Worm (Caenorhabditis elegans) whole organism, late embryonic: Measurements from ENCODE around the gene str-135.

Source experiments
- C08G9.2 ChIP-seq: sonication (generic microtip); optimal IDR thresholded peaks from 2 replicates; lab custom pipeline; 2016; ENCODE audit warnings: mild to moderate bottlenecking, missing genetic modification characterization, moderate library complexity, missing compliant biosample characterization
- C38D4.7 ChIP-seq: fragments of 200-800 bp; sonication (Bioruptor generic); optimal IDR thresholded peaks from 2 replicates; lab custom pipeline; 2018; ENCODE audit warnings: mild to moderate bottlenecking, missing genetic modification characterization, moderate library complexity, missing compliant biosample characterization
- K09A11.1 ChIP-seq: sonication (generic microtip); optimal IDR thresholded peaks from 2 replicates; lab custom pipeline; 2017; ENCODE audit warnings: antibody characterized with exemption, mild to moderate bottlenecking, missing genetic modification characterization, missing compliant biosample characterization; ENCODE audit not compliant: insufficient read depth
- T23F11.4 ChIP-seq: fragments of 200-800 bp; sonication (Bioruptor generic); optimal IDR thresholded peaks from 2 replicates; lab custom pipeline; 2018; ENCODE audit warnings: mild to moderate bottlenecking, missing genetic modification characterization, missing compliant biosample characterization
- Y22D7AL.16 ChIP-seq: sonication (generic microtip); optimal IDR thresholded peaks from 2 replicates; lab custom pipeline; 2016; ENCODE audit warnings: missing genetic modification characterization, missing compliant biosample characterization
- ama-1 ChIP-seq: fragments of 150-350 bp; optimal IDR thresholded peaks from 2 replicates; lab custom pipeline; 2014
- ceh-22 ChIP-seq: sonication (generic microtip); optimal IDR thresholded peaks from 2 replicates; lab custom pipeline; 2017; ENCODE audit warnings: missing biosample characterization, missing genetic modification characterization
- ceh-30 ChIP-seq: fragments of 150-350 bp; optimal IDR thresholded peaks from 2 replicates; lab custom pipeline; 2014; ENCODE audit warnings: missing biosample characterization, missing genetic modification characterization
- ceh-31 ChIP-seq: sonication (generic microtip); optimal IDR thresholded peaks from 2 replicates; lab custom pipeline; 2016; ENCODE audit warnings: missing genetic modification characterization, missing compliant biosample characterization
- ceh-34 ChIP-seq: sonication (generic microtip); optimal IDR thresholded peaks from 2 replicates; lab custom pipeline; 2016; ENCODE audit warnings: mild to moderate bottlenecking, missing genetic modification characterization, missing compliant biosample characterization
- ceh-48 ChIP-seq: sonication (generic microtip); optimal IDR thresholded peaks from 2 replicates; lab custom pipeline; 2016; ENCODE audit warnings: missing genetic modification characterization, inconsistent platforms, missing compliant biosample characterization
- ceh-6 ChIP-seq: fragments of 200-800 bp; sonication (Bioruptor generic); optimal IDR thresholded peaks from 2 replicates; lab custom pipeline; 2018; ENCODE audit warnings: mild to moderate bottlenecking, missing genetic modification characterization, missing compliant biosample characterization
- che-1 ChIP-seq: sonication (generic microtip); optimal IDR thresholded peaks from 2 replicates; lab custom pipeline; 2016; ENCODE audit warnings: mild to moderate bottlenecking, missing genetic modification characterization, missing compliant biosample characterization
- dmd-4 ChIP-seq: sonication (generic microtip); optimal IDR thresholded peaks from 2 replicates; lab custom pipeline; 2016; ENCODE audit warnings: borderline replicate concordance, missing genetic modification characterization, missing compliant biosample characterization
- elt-2 ChIP-seq: sonication (generic microtip); optimal IDR thresholded peaks from 2 replicates; lab custom pipeline; 2016; ENCODE audit warnings: missing genetic modification reagents, missing genetic modification characterization, missing compliant biosample characterization
- elt-4 ChIP-seq: sonication (generic microtip); optimal IDR thresholded peaks from 2 replicates; lab custom pipeline; 2016; ENCODE audit warnings: missing genetic modification characterization, missing compliant biosample characterization
- ets-4 ChIP-seq: sonication (generic microtip); optimal IDR thresholded peaks from 2 replicates; lab custom pipeline; 2016; ENCODE audit warnings: missing genetic modification characterization, missing compliant biosample characterization
- eyg-1 ChIP-seq: sonication (generic microtip); optimal IDR thresholded peaks from 2 replicates; lab custom pipeline; 2016; ENCODE audit warnings: missing genotype, missing genetic modification characterization, missing compliant biosample characterization
- fax-1 ChIP-seq: sonication (generic microtip); optimal IDR thresholded peaks from 2 replicates; lab custom pipeline; 2016; ENCODE audit warnings: missing genotype, missing genetic modification characterization, missing compliant biosample characterization
- fkh-6 ChIP-seq: sonication (generic microtip); optimal IDR thresholded peaks from 2 replicates; lab custom pipeline; 2016; ENCODE audit warnings: missing genetic modification characterization, missing compliant biosample characterization
- hlh-30 ChIP-seq: sonication (generic microtip); optimal IDR thresholded peaks from 2 replicates; lab custom pipeline; 2017; ENCODE audit warnings: antibody characterized with exemption, missing genetic modification characterization, missing compliant biosample characterization; ENCODE audit not compliant: insufficient read depth
- hlh-8 ChIP-seq: sonication (generic microtip); optimal IDR thresholded peaks from 2 replicates; lab custom pipeline; 2016; ENCODE audit warnings: missing genotype, missing genetic modification characterization, missing compliant biosample characterization
- lim-6 ChIP-seq: sonication (generic microtip); optimal IDR thresholded peaks from 2 replicates; lab custom pipeline; 2016; ENCODE audit warnings: missing genetic modification characterization, missing compliant biosample characterization
- lin-11 ChIP-seq: fragments of 200-800 bp; sonication (Bioruptor generic); optimal IDR thresholded peaks from 2 replicates; lab custom pipeline; 2018; ENCODE audit warnings: mild to moderate bottlenecking, missing genetic modification characterization, missing compliant biosample characterization
- madf-2 ChIP-seq: sonication (generic microtip); optimal IDR thresholded peaks from 2 replicates; lab custom pipeline; 2017; ENCODE audit warnings: missing genetic modification characterization, missing compliant biosample characterization
- mec-3 ChIP-seq: sonication (generic microtip); optimal IDR thresholded peaks from 2 replicates; lab custom pipeline; 2016; ENCODE audit warnings: borderline replicate concordance, missing genetic modification characterization, missing compliant biosample characterization
- nfya-1 ChIP-seq: sonication (generic microtip); optimal IDR thresholded peaks from 2 replicates; lab custom pipeline; 2017; ENCODE audit warnings: missing genetic modification characterization, mild to moderate bottlenecking, missing compliant biosample characterization, antibody characterized with exemption, moderate library complexity
- npax-4 ChIP-seq: sonication (generic microtip); optimal IDR thresholded peaks from 2 replicates; lab custom pipeline; 2016; ENCODE audit warnings: missing genetic modification characterization, missing compliant biosample characterization
- pag-3 ChIP-seq: sonication (generic microtip); optimal IDR thresholded peaks from 2 replicates; lab custom pipeline; 2016; ENCODE audit warnings: missing compliant biosample characterization, missing genetic modification characterization, borderline replicate concordance
- pat-9 ChIP-seq: fragments of 200-800 bp; sonication (Bioruptor generic); optimal IDR thresholded peaks from 2 replicates; lab custom pipeline; 2018; ENCODE audit warnings: mild to moderate bottlenecking, missing genetic modification characterization, moderate library complexity, missing compliant biosample characterization
- pha-2 ChIP-seq: sonication (generic microtip); optimal IDR thresholded peaks from 2 replicates; lab custom pipeline; 2017; ENCODE audit warnings: mild to moderate bottlenecking, missing genetic modification characterization, missing compliant biosample characterization
- pha-4 ChIP-seq: fragments of 150-350 bp; optimal IDR thresholded peaks from 2 replicates; lab custom pipeline; 2018; ENCODE audit warnings: missing biosample characterization, missing genetic modification reagents, missing genetic modification characterization
- pros-1 ChIP-seq: fragments of 150-350 bp; optimal IDR thresholded peaks from 2 replicates; lab custom pipeline; 2014; ENCODE audit warnings: missing biosample characterization, missing genetic modification reagents, missing genetic modification characterization
- ref-2 ChIP-seq: sonication (generic microtip); optimal IDR thresholded peaks from 2 replicates; lab custom pipeline; 2016; ENCODE audit warnings: missing genetic modification characterization, missing compliant biosample characterization
- sox-2 ChIP-seq: fragments of 200-800 bp; sonication (Bioruptor generic); IDR thresholded peaks from 2 replicates; pipeline ENCODE4 v1.3.6; 2022; ENCODE audit warnings: missing genetic modification reagents, missing genetic modification characterization, missing compliant biosample characterization
- unc-3 ChIP-seq, 2 experiments: fragments of 200-800 bp in 1 of 2; sonication (Bioruptor generic) in 1 of 2; sonication (generic microtip) in 1 of 2; conservative IDR thresholded peaks in 1 of 2; optimal IDR thresholded peaks in 1 of 2; 2 replicates each; pipeline versions ENCODE4 v1.3.6 to Lab custom; 2016 to 2022; ENCODE audit warnings: missing compliant biosample characterization in 2 of 2, missing genetic modification characterization in 2 of 2, missing genetic modification reagents in 1 of 2
- unc-55 ChIP-seq: sonication (generic microtip); optimal IDR thresholded peaks from 2 replicates; lab custom pipeline; 2017; ENCODE audit warnings: missing biosample characterization, missing genetic modification reagents, missing genetic modification characterization
- unc-86 ChIP-seq: sonication (generic microtip); optimal IDR thresholded peaks from 2 replicates; lab custom pipeline; 2016; ENCODE audit warnings: missing genetic modification characterization, missing compliant biosample characterization

Gene str-135

DNA sequence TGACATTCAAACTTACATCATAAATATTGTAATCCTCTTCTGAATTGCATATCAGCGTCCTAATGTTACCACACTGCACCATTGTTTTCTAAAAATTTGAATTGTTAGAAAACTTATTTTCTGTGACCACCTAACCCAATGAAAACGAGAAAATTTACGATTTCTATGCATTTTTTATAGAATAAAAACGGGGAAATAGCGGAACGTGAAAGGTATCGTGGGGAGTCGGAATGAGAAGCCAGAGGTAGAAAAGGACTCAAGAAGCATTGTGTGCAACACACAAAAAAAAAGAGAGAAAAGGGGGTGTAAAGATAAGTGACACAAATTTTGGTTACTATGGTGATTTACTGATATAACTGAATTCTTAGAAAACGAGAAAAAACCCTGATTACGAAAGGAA is 30.5 kb downstream of the str-135 start, which contains the start of gene C16D9.6:
TSS of gene C16D9.6 (minus strand) at position 101 of the 400 bp plus-strand sequence.
- TF ChIP-seq ceh-22, result no peak
- no peak for TF ChIP-seq ceh-31 (tag; lab: Kevin White, UChicago)
- no peak for TF ChIP-seq K09A11.1 (tag; lab: Kevin White, UChicago)
- no peak for TF ChIP-seq pag-3 (tag; lab: Kevin White, UChicago)
- TF ChIP-seq nfya-1 (tag; lab: Kevin White, UChicago), result no peak
- TF ChIP-seq pros-1 (tag; lab: Kevin White, UChicago), result no peak
- no peak for TF ChIP-seq madf-2
- TF ChIP-seq ets-4 (tag; lab: Kevin White, UChicago), result no peak
- TF ChIP-seq che-1 (tag; lab: Kevin White, UChicago), result no peak
- TF ChIP-seq, all 69 proteins: peak for 0

DNA sequence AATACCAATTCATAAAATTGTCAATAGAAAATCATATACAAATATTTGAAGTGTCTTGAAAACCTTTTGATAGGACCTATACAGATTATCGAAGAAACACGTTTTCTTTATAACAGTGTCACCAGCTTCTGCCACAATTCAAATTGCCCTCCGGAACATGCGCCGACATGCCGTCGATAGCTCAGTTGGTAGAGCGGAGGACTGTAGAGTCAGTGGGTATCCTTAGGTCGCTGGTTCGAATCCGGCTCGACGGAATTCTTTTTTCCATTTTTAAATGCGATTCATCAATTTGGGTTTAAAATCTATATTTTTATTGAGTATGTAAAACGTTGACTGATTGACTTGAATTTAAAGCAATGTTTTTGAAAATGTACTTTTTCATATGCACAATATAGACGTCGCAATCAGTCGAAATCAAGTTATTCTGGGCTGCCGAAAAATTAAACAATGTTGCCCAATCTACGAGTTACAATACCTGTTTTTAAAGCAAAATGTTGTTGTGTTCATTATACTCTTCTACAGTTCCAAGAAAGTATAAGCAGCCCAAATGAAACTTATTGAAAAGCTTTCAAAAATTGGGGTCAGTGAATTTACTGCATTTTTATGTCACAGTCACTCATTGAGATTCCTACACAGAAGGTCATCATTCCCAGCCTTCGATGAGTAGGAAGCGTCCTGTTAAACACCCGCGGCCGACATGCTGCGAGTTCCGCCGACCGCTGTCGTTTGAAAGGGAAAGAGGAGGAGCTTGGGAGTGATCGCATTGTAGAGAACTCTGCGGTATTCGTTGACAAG is 33.2 kb downstream of the str-135 start:
- TF ChIP-seq elt-2 (peak; percentile 32), T23F11.4 (GFP tag; lab: Kevin White, UChicago) (no peak), fkh-6 (peak; percentile 2), ama-1 (peak; percentile 74)

DNA sequence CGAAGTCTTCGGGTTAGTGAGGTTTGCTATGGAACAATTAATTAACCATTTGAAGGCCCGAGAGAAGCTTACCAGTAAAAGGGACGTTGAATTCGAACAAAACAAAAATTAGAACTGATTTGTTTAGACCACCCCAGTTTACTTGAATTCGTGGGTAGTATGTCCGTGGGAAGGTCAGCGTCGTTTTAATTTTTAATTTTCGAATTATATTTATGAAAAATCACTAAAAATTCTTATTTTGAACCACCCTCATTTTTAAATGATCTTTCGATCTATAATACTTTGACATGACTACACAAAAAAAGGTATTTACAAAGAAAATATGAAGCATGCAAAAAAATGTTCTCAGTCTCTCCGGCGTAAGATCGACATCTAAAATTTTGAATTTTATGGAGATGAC is 35.2 kb downstream of the str-135 start, which contains the start of gene C16D9.5:
TSS of gene C16D9.5 (minus strand) at position 101 of the 400 bp plus-strand sequence.
- TF ChIP-seq lin-11 (no peak), pat-9 (tag; lab: Kevin White, UChicago) (no peak), pha-2 (tag; lab: Kevin White, UChicago) (no peak)
- TF ChIP-seq, all 69 proteins: peak for 0

DNA sequence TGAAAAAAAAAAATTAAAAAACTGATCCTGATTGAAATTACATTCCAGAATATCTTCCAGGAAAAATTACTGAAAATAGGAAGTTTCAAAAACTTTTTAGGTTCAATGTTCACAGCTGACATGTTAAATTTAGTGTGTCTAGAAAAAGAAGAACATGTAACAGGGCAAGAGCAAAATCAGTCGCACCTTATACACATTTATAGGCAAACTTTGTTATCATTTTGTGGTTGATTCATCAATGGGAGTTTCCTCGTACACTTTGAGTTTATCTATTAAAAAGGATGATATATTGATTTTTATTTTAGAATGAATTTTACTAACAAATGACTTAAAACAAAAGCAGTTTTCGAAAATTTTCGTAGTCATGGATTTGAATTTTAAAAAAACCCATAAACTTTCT is 37.5 kb downstream of the str-135 start:
- TF ChIP-seq elt-4 (tag; lab: Kevin White, UChicago) (no peak), unc-55 (GFP tag; lab: Kevin White, UChicago) (no peak), dmd-4 (tag; lab: Kevin White, UChicago) (no peak), ceh-48 (tag; lab: Kevin White, UChicago) (no peak), hlh-30 (tag; lab: Kevin White, UChicago) (no peak), pha-2 (tag; lab: Kevin White, UChicago) (no peak), ceh-30 (no peak), che-1 (tag; lab: Kevin White, UChicago) (no peak), sox-2 (GFP tag; lab: Robert Waterston, UW) (no peak), ceh-6 (no peak), ets-4 (tag; lab: Kevin White, UChicago) (no peak)

DNA sequence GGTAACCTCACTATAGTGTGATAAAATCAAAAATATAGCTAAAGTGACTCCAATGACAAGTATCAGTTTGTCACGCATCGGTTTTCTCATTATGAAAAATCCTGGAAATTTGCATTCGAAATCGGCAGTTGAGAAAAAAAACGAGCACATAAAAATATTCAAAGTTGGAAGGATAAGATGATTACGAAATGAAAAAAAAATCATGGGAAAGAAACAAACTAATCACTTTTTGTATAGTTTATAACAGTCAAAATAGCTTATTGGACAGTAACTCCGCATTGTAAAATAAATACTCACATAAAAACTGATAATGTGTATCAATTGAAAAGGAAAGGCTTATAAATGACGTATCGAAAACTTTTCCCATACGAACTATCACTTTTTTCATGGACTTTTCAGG is 37.9 kb downstream of the str-135 start, which contains the start of gene C16D9.4:
TSS of gene C16D9.4 (minus strand) at position 101 of the 400 bp plus-strand sequence.
- no peak for TF ChIP-seq ceh-34 (tag; lab: Kevin White, UChicago)
- TF ChIP-seq fax-1 (tag; lab: Kevin White, UChicago), result no peak
- TF ChIP-seq pha-4, result no peak
- TF ChIP-seq ets-4 (tag; lab: Kevin White, UChicago), result no peak
- TF ChIP-seq C38D4.7 (GFP tag; lab: Kevin White, UChicago), result no peak
- no peak for TF ChIP-seq lim-6 (tag; lab: Kevin White, UChicago)
- TF ChIP-seq pag-3 (tag; lab: Kevin White, UChicago), result no peak
- no peak for TF ChIP-seq K09A11.1 (tag; lab: Kevin White, UChicago)
- no peak for TF ChIP-seq hlh-8 (tag; lab: Kevin White, UChicago)
- no peak for TF ChIP-seq C08G9.2
- TF ChIP-seq unc-3 (GFP tag; conservative IDR thresholded peaks at IDR 0.05; lab: Robert Waterston, UW), result no peak
- TF ChIP-seq unc-3 (tag; optimal IDR thresholded peaks at IDR 0.05; lab: Kevin White, UChicago), result no peak
- no peak for TF ChIP-seq mec-3 (tag; lab: Kevin White, UChicago)
- no peak for TF ChIP-seq pat-9 (tag; lab: Kevin White, UChicago)
- no peak for TF ChIP-seq Y22D7AL.16 (tag; lab: Kevin White, UChicago)
- TF ChIP-seq T23F11.4 (GFP tag; lab: Kevin White, UChicago), result no peak
- no peak for TF ChIP-seq unc-86
- no peak for TF ChIP-seq npax-4 (tag; lab: Kevin White, UChicago)
- no peak for TF ChIP-seq ref-2 (tag; lab: Kevin White, UChicago)
- no peak for TF ChIP-seq eyg-1 (tag; lab: Kevin White, UChicago)
